Fruit fly (Drosophila melanogaster): ENCODE measurements around the gene CG4572.
A peak's percentile ranks its signal among the peaks of the same experiment; 100 is the strongest.

Gene CG4572

DNA sequence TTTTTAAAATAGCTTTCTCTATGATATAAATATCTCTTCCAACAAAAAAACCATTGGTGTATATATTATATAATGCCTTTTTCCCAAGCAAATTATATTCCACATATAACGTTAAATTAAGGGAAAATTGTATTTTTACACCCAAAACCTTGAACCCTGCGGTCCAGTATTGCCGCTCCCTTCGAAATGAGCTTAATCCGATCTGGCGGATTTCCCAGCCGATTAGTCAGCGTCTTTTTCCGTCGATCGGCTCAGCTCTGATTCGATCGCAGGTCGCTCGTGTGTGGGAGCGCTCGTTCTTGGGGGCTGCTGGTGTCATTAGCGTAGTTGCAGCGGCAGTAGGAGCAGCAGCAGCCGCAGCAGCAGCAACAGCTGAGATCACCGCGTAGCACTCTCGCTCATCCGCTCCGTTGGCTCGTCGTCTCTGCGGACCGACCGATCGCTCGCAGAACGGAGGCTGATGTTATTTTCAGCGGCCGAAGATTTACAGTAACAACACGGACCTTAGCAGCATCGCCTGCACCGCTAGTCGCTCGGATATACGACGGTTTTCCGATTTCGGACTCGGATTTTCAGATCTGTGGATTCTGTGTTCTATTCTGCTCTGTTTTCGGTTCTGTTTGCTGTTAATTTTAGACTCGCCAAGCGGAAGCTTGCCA, 26.3 kb upstream of the CG4572 start, which contains the start of gene CG4733 (continued):
- TF ChIP-seq run (tag; optimal IDR thresholded peaks at IDR 0.05) = no peak
- no peak for TF ChIP-seq slbo (GFP tag; IDR thresholded peaks at IDR 0.05)
- no peak for TF ChIP-seq ash1 (GFP tag; optimal IDR thresholded peaks at IDR 0.05)
- TF ChIP-seq jumu (GFP tag; optimal IDR thresholded peaks at IDR 0.05) = no peak
- no peak for TF ChIP-seq CG8089 (GFP tag; optimal IDR thresholded peaks at IDR 0.05)
- TF ChIP-seq caup (GFP tag; optimal IDR thresholded peaks at IDR 0.05; ENCODE audit: severe bottlenecking) = no peak
- TF ChIP-seq CG31224 (GFP tag; IDR thresholded peaks at IDR 0.05) = no peak
- TF ChIP-seq CG12769 (tag; optimal IDR thresholded peaks at IDR 0.05) = peak; percentile 79
- TF ChIP-seq Nf-YB (GFP tag; optimal IDR thresholded peaks at IDR 0.05) = peak; percentile 5
- TF ChIP-seq tx (GFP tag; optimal IDR thresholded peaks at IDR 0.05) = no peak
- no peak for TF ChIP-seq vnd (GFP tag; IDR thresholded peaks at IDR 0.05; ENCODE audit: partially characterized antibody)
- TF ChIP-seq CG16813 (GFP tag; IDR thresholded peaks at IDR 0.05; ENCODE audit: partially characterized antibody) = no peak
- TF ChIP-seq ac (GFP tag; optimal IDR thresholded peaks at IDR 0.05) = no peak
- TF ChIP-seq gro (GFP tag; optimal IDR thresholded peaks at IDR 0.05) = no peak
- TF ChIP-seq GATAe (GFP tag; conservative IDR thresholded peaks at IDR 0.05) = no peak
- no peak for TF ChIP-seq B-H2 (GFP tag; optimal IDR thresholded peaks at IDR 0.05)
- TF ChIP-seq CG4707 (GFP tag; optimal IDR thresholded peaks at IDR 0.05) = no peak
- TF ChIP-seq da (GFP tag; optimal IDR thresholded peaks at IDR 0.05) = no peak
- TF ChIP-seq phol (tag; optimal IDR thresholded peaks at IDR 0.05) = no peak
- TF ChIP-seq sd (tag; optimal IDR thresholded peaks at IDR 0.05) = no peak
- no peak for TF ChIP-seq Camta (GFP tag; optimal IDR thresholded peaks at IDR 0.05)
- no peak for TF ChIP-seq CG17612 (GFP tag; IDR thresholded peaks at IDR 0.05)
- TF ChIP-seq so (GFP tag; IDR thresholded peaks at IDR 0.05) = peak; percentile 71; the same call in 1 of the 3 replicates
- TF ChIP-seq Sry-β (GFP tag; optimal IDR thresholded peaks at IDR 0.05) = peak; percentile 97
- TF ChIP-seq Atf6 (GFP tag; IDR thresholded peaks at IDR 0.05) = no peak; the same call in 1 of the 2 replicates
- no peak for TF ChIP-seq Lhr (GFP tag; optimal IDR thresholded peaks at IDR 0.05)
- TF ChIP-seq CG13775 (GFP tag; optimal IDR thresholded peaks at IDR 0.05) = peak; percentile 23
- TF ChIP-seq chif (GFP tag; optimal IDR thresholded peaks at IDR 0.05) = no peak
- no peak for TF ChIP-seq CG30020 (tag; optimal IDR thresholded peaks at IDR 0.05)
- TF ChIP-seq CG11695 (GFP tag; IDR thresholded peaks at IDR 0.05) = peak; percentile 46; the same call in 1 of the 3 replicates
- no peak for TF ChIP-seq CG10321 (GFP tag; IDR thresholded peaks at IDR 0.05)
- no peak for TF ChIP-seq CG7928 (GFP tag; optimal IDR thresholded peaks at IDR 0.05)
- no peak for TF ChIP-seq CG11696 (GFP tag; IDR thresholded peaks at IDR 0.05)
- TF ChIP-seq z (GFP tag; IDR thresholded peaks at IDR 0.05) = peak; percentile 15; the same call in 1 of the 3 replicates
- TF ChIP-seq CG10147 (GFP tag; optimal IDR thresholded peaks at IDR 0.05) = no peak
- TF ChIP-seq chinmo (GFP tag; IDR thresholded peaks at IDR 0.05; ENCODE audit: partially characterized antibody) = peak; percentile 96
- no peak for TF ChIP-seq CG11723 (GFP tag; optimal IDR thresholded peaks at IDR 0.05)
- TF ChIP-seq Kr (GFP tag; optimal IDR thresholded peaks at IDR 0.05) = no peak
- no peak for TF ChIP-seq CG32767 (GFP tag; IDR thresholded peaks at IDR 0.05)
- no peak for TF ChIP-seq CG16863 (GFP tag; optimal IDR thresholded peaks at IDR 0.05)
- 0 out of 2 replicates have a peak, but pooled peaks have one; percentile 11 for TF ChIP-seq CG9932 (GFP tag; IDR thresholded peaks at IDR 0.05)
- TF ChIP-seq CG17802 (tag; optimal IDR thresholded peaks at IDR 0.05) = no peak
- peak; percentile 8 for TF ChIP-seq CG14710 (tag; optimal IDR thresholded peaks at IDR 0.05)
- TF ChIP-seq Doc3 (GFP tag; IDR thresholded peaks at IDR 0.05; ENCODE audit: partially characterized antibody) = no peak
- TF ChIP-seq org-1 (GFP tag; optimal IDR thresholded peaks at IDR 0.05) = no peak
- no peak for TF ChIP-seq CG3065 (GFP tag; optimal IDR thresholded peaks at IDR 0.05)
- no peak for TF ChIP-seq Aef1 (GFP tag; IDR thresholded peaks at IDR 0.05)
- no peak for TF ChIP-seq Tbp (GFP tag; optimal IDR thresholded peaks at IDR 0.05)
- TF ChIP-seq Neu2 (GFP tag; optimal IDR thresholded peaks at IDR 0.05; ENCODE audit: borderline replicate concordance) = no peak
- TF ChIP-seq Adf1 (GFP tag; IDR thresholded peaks at IDR 0.05) = peak; percentile 74
